Worm (Caenorhabditis elegans) whole organism, L2 larva: Measurements from ENCODE around the gene rpb-2.

Experiments
- C34F6.9 ChIP-seq: fragments of 150-350 bp; optimal IDR thresholded peaks from 2 replicates; lab custom pipeline; 2014; ENCODE audit warnings: missing biosample characterization, missing genetic modification characterization
- F13H6.1 ChIP-seq: sonication (generic microtip); optimal IDR thresholded peaks from 2 replicates; lab custom pipeline; 2016; ENCODE audit warnings: missing genetic modification characterization, missing compliant biosample characterization
- R02D3.7 ChIP-seq: fragments of 150-350 bp; optimal IDR thresholded peaks from 2 replicates; lab custom pipeline; 2014; ENCODE audit warnings: missing biosample characterization, missing genetic modification characterization
- Y55F3AM.14 ChIP-seq: fragments of 200-800 bp; sonication (Bioruptor generic); optimal IDR thresholded peaks from 2 replicates; lab custom pipeline; 2018; ENCODE audit warnings: mild to moderate bottlenecking, missing genetic modification characterization, missing compliant biosample characterization
- ZK546.5 ChIP-seq: sonication (generic microtip); optimal IDR thresholded peaks from 2 replicates; lab custom pipeline; 2017; ENCODE audit warnings: missing biosample characterization, missing genetic modification characterization
- alr-1 ChIP-seq: fragments of 150-350 bp; optimal IDR thresholded peaks from 2 replicates; lab custom pipeline; 2014; ENCODE audit warnings: missing biosample characterization, missing genetic modification characterization
- aly-2 ChIP-seq: fragments of 150-350 bp; optimal IDR thresholded peaks from 2 replicates; lab custom pipeline; 2014; ENCODE audit warnings: missing biosample characterization, missing genetic modification characterization
- ceh-16 ChIP-seq: fragments of 150-350 bp; optimal IDR thresholded peaks from 2 replicates; lab custom pipeline; 2014; ENCODE audit warnings: missing biosample characterization, missing genetic modification characterization
- crh-2 ChIP-seq: sonication (generic microtip); optimal IDR thresholded peaks from 2 replicates; lab custom pipeline; 2017; ENCODE audit warnings: missing biosample characterization, missing genetic modification characterization
- dmd-4 ChIP-seq: sonication (generic microtip); optimal IDR thresholded peaks from 2 replicates; lab custom pipeline; 2017; ENCODE audit warnings: missing biosample characterization, missing genetic modification characterization
- egl-27 ChIP-seq: sonication (generic microtip); optimal IDR thresholded peaks from 3 replicates; lab custom pipeline; 2017; ENCODE audit warnings: missing biosample characterization, missing genetic modification reagents, missing genetic modification characterization
- elt-1 ChIP-seq: fragments of 150-350 bp; optimal IDR thresholded peaks from 2 replicates; lab custom pipeline; 2014; ENCODE audit warnings: missing biosample characterization, missing genetic modification characterization
- elt-3 ChIP-seq: sonication (generic microtip); optimal IDR thresholded peaks from 2 replicates; lab custom pipeline; 2017; ENCODE audit warnings: missing biosample characterization, missing genetic modification characterization
- fos-1 ChIP-seq: fragments of 150-350 bp; optimal IDR thresholded peaks from 2 replicates; lab custom pipeline; 2014; ENCODE audit warnings: missing biosample characterization, missing genetic modification characterization
- gmeb-1 ChIP-seq: fragments of 150-350 bp; optimal IDR thresholded peaks from 2 replicates; lab custom pipeline; 2014; ENCODE audit warnings: missing biosample characterization, missing genetic modification characterization
- lin-11 ChIP-seq: fragments of 150-350 bp; sonication (generic microtip); optimal IDR thresholded peaks from 2 replicates; lab custom pipeline; 2014; ENCODE audit warnings: missing biosample characterization, missing genetic modification characterization, inconsistent platforms, mixed read lengths
- lin-13 ChIP-seq: fragments of 150-350 bp; optimal IDR thresholded peaks from 2 replicates; lab custom pipeline; 2014; ENCODE audit warnings: missing biosample characterization, missing genetic modification reagents, missing genetic modification characterization
- lin-39 ChIP-seq: fragments of 150-350 bp; optimal IDR thresholded peaks from 2 replicates; lab custom pipeline; 2014; ENCODE audit warnings: missing biosample characterization, missing genetic modification reagents, missing genetic modification characterization
- mab-5 ChIP-seq: fragments of 150-350 bp; optimal IDR thresholded peaks from 2 replicates; lab custom pipeline; 2014; ENCODE audit warnings: missing biosample characterization, missing genetic modification characterization
- mbf-1 ChIP-seq: sonication (generic microtip); optimal IDR thresholded peaks from 2 replicates; lab custom pipeline; 2017; ENCODE audit warnings: missing biosample characterization, missing genetic modification characterization
- mdl-1 ChIP-seq, 2 experiments: fragments of 150-350 bp in 1 of 2; sonication (generic microtip) in 1 of 2; optimal IDR thresholded peaks; 2 replicates each; lab custom pipeline; 2017; ENCODE audit warnings: missing biosample characterization in 2 of 2, missing genetic modification characterization in 2 of 2
- nhr-11 ChIP-seq: fragments of 150-350 bp; optimal IDR thresholded peaks from 2 replicates; lab custom pipeline; 2014; ENCODE audit warnings: missing biosample characterization, missing genetic modification characterization
- nhr-12 ChIP-seq: fragments of 150-350 bp; optimal IDR thresholded peaks from 2 replicates; lab custom pipeline; 2014; ENCODE audit warnings: missing biosample characterization, missing genetic modification characterization
- nhr-129 ChIP-seq: fragments of 150-350 bp; optimal IDR thresholded peaks from 2 replicates; lab custom pipeline; 2014; ENCODE audit warnings: missing biosample characterization, missing genetic modification characterization
- nhr-23 ChIP-seq: fragments of 150-350 bp; optimal IDR thresholded peaks from 2 replicates; lab custom pipeline; 2014; ENCODE audit warnings: missing biosample characterization, missing genetic modification reagents, missing genetic modification characterization
- nhr-237 ChIP-seq: fragments of 150-350 bp; optimal IDR thresholded peaks from 2 replicates; lab custom pipeline; 2014; ENCODE audit warnings: missing biosample characterization, missing genetic modification characterization
- nhr-25 ChIP-seq: fragments of 150-350 bp; sonication (generic microtip); optimal IDR thresholded peaks from 3 replicates; lab custom pipeline; 2014; ENCODE audit warnings: missing biosample characterization, missing genetic modification characterization
- nhr-6 ChIP-seq: fragments of 150-350 bp; optimal IDR thresholded peaks from 2 replicates; lab custom pipeline; 2014; ENCODE audit warnings: missing biosample characterization, missing genetic modification characterization
- nhr-77 ChIP-seq: fragments of 150-350 bp; optimal IDR thresholded peaks from 2 replicates; lab custom pipeline; 2014; ENCODE audit warnings: missing biosample characterization, missing genetic modification characterization
- peb-1 ChIP-seq: fragments of 150-350 bp; optimal IDR thresholded peaks from 2 replicates; lab custom pipeline; 2014; ENCODE audit warnings: missing biosample characterization, missing genetic modification characterization
- sem-4 ChIP-seq: fragments of 150-350 bp; optimal IDR thresholded peaks from 2 replicates; lab custom pipeline; 2014; ENCODE audit warnings: missing biosample characterization, missing genetic modification reagents, missing genetic modification characterization
- skn-1 ChIP-seq: sonication (generic microtip); optimal IDR thresholded peaks from 2 replicates; lab custom pipeline; 2017; ENCODE audit warnings: missing biosample characterization, missing genetic modification characterization
- sma-3 ChIP-seq: sonication (generic microtip); optimal IDR thresholded peaks from 2 replicates; lab custom pipeline; 2016; ENCODE audit warnings: missing genetic modification reagents, missing genetic modification characterization, missing compliant biosample characterization
- sma-9 ChIP-seq, 2 experiments: fragments of 150-350 bp in 1 of 2; sonication (generic microtip) in 1 of 2; optimal IDR thresholded peaks; 2 replicates each; lab custom pipeline; 2014 to 2016; ENCODE audit warnings: missing genetic modification characterization in 2 of 2, mild to moderate bottlenecking in 1 of 2, missing biosample characterization in 1 of 2, missing compliant biosample characterization in 1 of 2, missing genetic modification reagents in 1 of 2, moderate library complexity in 1 of 2
- unc-39 ChIP-seq: fragments of 150-350 bp; optimal IDR thresholded peaks from 2 replicates; lab custom pipeline; 2014; ENCODE audit warnings: missing biosample characterization, missing genetic modification characterization
- unc-55 ChIP-seq: fragments of 150-350 bp; sonication (generic microtip); optimal IDR thresholded peaks from 3 replicates; lab custom pipeline; 2014; ENCODE audit warnings: missing biosample characterization, missing genetic modification reagents, missing genetic modification characterization
- unc-62 ChIP-seq: fragments of 150-350 bp; optimal IDR thresholded peaks from 2 replicates; lab custom pipeline; 2014; ENCODE audit warnings: missing biosample characterization, missing genetic modification reagents, missing genetic modification characterization
- zag-1 ChIP-seq: fragments of 150-350 bp; optimal IDR thresholded peaks from 2 replicates; lab custom pipeline; 2014; ENCODE audit warnings: missing biosample characterization, missing genetic modification characterization
- ztf-4 ChIP-seq: fragments of 150-350 bp; optimal IDR thresholded peaks from 2 replicates; lab custom pipeline; 2014; ENCODE audit warnings: missing biosample characterization, missing genetic modification characterization

Gene rpb-2

ce11 chrIII:4939267-4939666 lies at the start of gene rpb-2:
TSS of gene rpb-2 (plus strand) at chrIII:4939567.
- TF ChIP-seq alr-1 (tag; lab: Kevin White, UChicago) (no peak), gmeb-1 (tag; lab: Kevin White, UChicago) (no peak)

DNA sequence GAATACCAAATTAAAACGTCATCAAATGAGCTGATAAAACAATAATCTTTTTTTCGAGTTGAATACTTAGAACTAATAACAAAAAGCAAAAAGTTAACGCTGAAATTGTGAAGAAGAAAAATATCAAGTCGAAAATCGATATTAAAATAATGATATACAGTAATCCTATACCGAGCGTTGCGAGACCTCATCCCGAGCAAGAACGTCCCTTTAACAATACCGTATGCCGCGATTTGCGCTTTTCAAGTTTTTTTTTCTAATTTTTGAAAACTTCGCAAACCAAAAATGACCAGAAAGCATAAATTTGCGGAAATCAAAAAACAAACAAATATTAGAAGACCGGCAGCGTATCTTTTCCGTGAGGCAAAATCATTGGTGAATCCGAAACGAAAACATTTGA lies 48.4 kb upstream of the rpb-2 start, which contains the start of gene F26F4.5:
Gene F26F4.5, minus strand, starts transcription at position 256 of the 400 bp plus-strand sequence.
- no peak for TF ChIP-seq skn-1 (tag; lab: Kevin White, UChicago)
- TF ChIP-seq, all 48 proteins: peak for 0

DNA sequence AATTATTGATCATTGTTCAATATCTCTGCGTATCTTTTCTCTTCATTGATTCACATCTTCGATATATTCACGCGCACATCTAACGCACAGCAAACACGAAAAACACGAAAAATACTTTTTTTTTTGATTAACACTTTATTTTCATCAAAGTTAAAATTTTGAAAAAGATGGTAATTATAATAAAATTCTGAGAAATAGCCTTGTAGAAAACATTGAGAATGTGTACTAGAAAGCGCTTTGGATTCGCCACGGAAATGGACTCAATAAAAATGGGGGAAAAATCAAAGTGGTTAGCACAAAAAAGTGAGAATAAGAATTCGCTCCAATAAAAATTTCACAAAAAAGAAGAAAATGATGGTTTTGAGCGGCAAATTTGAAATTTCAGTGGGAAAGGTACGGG lies 45.8 kb upstream of the rpb-2 start, which contains the start of gene F26F4.6:
Gene F26F4.6, minus strand, starts transcription at position 101 of the 400 bp plus-strand sequence.
- TF ChIP-seq unc-62 (GFP tag; lab: Kevin White, UChicago) = no peak
- TF ChIP-seq egl-27 (tag; lab: Kevin White, UChicago) = no peak
- no peak for TF ChIP-seq dmd-4 (tag; lab: Kevin White, UChicago)
- TF ChIP-seq sma-3 (GFP tag; lab: Kevin White, UChicago) = no peak
- no peak for TF ChIP-seq lin-11 (tag; lab: Kevin White, UChicago)
- TF ChIP-seq R02D3.7 (tag; lab: Kevin White, UChicago) = no peak
- TF ChIP-seq elt-1 (tag; lab: Kevin White, UChicago) = no peak
- no peak for TF ChIP-seq elt-3 (tag; lab: Kevin White, UChicago)
- TF ChIP-seq nhr-129 (tag; lab: Kevin White, UChicago) = no peak
- TF ChIP-seq nhr-11 (tag; lab: Kevin White, UChicago) = no peak

- TF ChIP-seq mab-5 (tag; lab: Kevin White, UChicago) (no peak), C34F6.9 (no peak)
Observed at ce11 chrIII:4895313-4895712, 44.1 kb upstream of the rpb-2 start.

DNA sequence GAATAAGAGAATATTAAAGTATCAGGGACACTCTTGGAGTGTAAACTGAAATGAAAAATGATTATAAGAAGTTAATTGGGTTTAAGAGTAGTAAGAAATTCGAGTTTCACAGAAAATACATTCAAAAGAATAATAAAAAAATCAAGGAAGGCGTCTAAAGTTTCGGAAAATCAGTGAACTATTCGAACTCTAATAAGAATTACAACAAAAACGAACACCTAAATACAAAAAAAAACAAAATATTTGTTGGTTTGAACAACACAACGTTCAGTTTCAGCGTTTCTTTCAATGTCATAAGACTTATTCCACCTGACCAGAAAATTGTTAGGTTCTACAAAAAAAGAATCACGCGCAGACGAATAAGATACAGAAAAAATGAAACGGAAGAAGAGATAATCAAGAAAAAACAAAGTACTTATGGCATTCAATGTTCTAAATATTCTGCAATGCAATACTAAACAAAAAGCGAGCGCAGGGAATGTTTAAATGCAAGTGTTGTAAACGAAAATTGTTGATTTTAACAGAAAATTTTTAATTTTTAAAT lies 40.3 kb upstream of the rpb-2 start, which contains the start of gene nhl-2:
Gene nhl-2, minus strand, starts transcription at position 51 of the 544 bp plus-strand sequence.
- TF ChIP-seq sem-4 (tag; lab: Kevin White, UChicago) = no peak
- TF ChIP-seq unc-39 (tag; lab: Kevin White, UChicago) = no peak
- TF ChIP-seq mab-5 (tag; lab: Kevin White, UChicago) = no peak
- TF ChIP-seq F13H6.1 (tag; lab: Kevin White, UChicago) = no peak
- no peak for TF ChIP-seq fos-1
- TF ChIP-seq ZK546.5 (tag; lab: Kevin White, UChicago) = no peak
- TF ChIP-seq ceh-16 (tag; lab: Kevin White, UChicago) = no peak
- TF ChIP-seq nhr-11 (tag; lab: Kevin White, UChicago) = no peak
- TF ChIP-seq egl-27 (tag; lab: Kevin White, UChicago) = no peak
- no peak for TF ChIP-seq dmd-4 (tag; lab: Kevin White, UChicago)
- no peak for TF ChIP-seq nhr-77 (tag; lab: Kevin White, UChicago)
- TF ChIP-seq skn-1 (tag; lab: Kevin White, UChicago) = no peak
- no peak for TF ChIP-seq lin-39 (tag; lab: Kevin White, UChicago)
- no peak for TF ChIP-seq unc-62 (GFP tag; lab: Kevin White, UChicago)
- no peak for TF ChIP-seq gmeb-1 (tag; lab: Kevin White, UChicago)
- TF ChIP-seq nhr-12 (tag; lab: Kevin White, UChicago) = no peak
- TF ChIP-seq elt-3 (tag; lab: Kevin White, UChicago) = no peak
- TF ChIP-seq aly-2 = no peak
- TF ChIP-seq alr-1 (tag; lab: Kevin White, UChicago) = no peak
- TF ChIP-seq mbf-1 = no peak

- peak; percentile 99 for TF ChIP-seq sem-4 (tag; lab: Kevin White, UChicago)
- peak; percentile 87 for TF ChIP-seq nhr-237
- no peak for TF ChIP-seq nhr-23
- no peak for TF ChIP-seq mbf-1
- peak; percentile 99 for TF ChIP-seq unc-55
- peak; percentile 98 for TF ChIP-seq zag-1 (tag; lab: Kevin White, UChicago)
- peak; percentile 99 for TF ChIP-seq ztf-4
- TF ChIP-seq lin-39 (tag; lab: Kevin White, UChicago) = peak; percentile 77
- TF ChIP-seq lin-11 (tag; lab: Kevin White, UChicago) = peak; percentile 99
- TF ChIP-seq nhr-25 (tag; lab: Kevin White, UChicago) = peak; percentile 99
- peak; percentile 99 for TF ChIP-seq ceh-16 (tag; lab: Kevin White, UChicago)
- peak; percentile 98 for TF ChIP-seq lin-13
- TF ChIP-seq nhr-6 (tag; lab: Kevin White, UChicago) = peak; percentile 97
- TF ChIP-seq elt-1 (tag; lab: Kevin White, UChicago) = peak; percentile 19
- peak; percentile 94 to 99 for TF ChIP-seq mdl-1 (tag; optimal IDR thresholded peaks at IDR 0.05; lab: Kevin White, UChicago)
- peak; percentile 93 for TF ChIP-seq gmeb-1 (tag; lab: Kevin White, UChicago)
- TF ChIP-seq skn-1 (tag; lab: Kevin White, UChicago) = peak; percentile 41
- TF ChIP-seq unc-39 (tag; lab: Kevin White, UChicago) = no peak
- peak; percentile 99 for TF ChIP-seq Y55F3AM.14 (GFP tag; lab: Kevin White, UChicago)
- TF ChIP-seq nhr-77 (tag; lab: Kevin White, UChicago) = peak; percentile 89
- peak; percentile 99 for TF ChIP-seq C34F6.9
- TF ChIP-seq peb-1 = peak; percentile 41
- peak; percentile 99 for TF ChIP-seq crh-2 (tag; lab: Kevin White, UChicago)
- TF ChIP-seq elt-3 (tag; lab: Kevin White, UChicago) = no peak
- TF ChIP-seq mab-5 (tag; lab: Kevin White, UChicago) = peak; percentile 96
- TF ChIP-seq ZK546.5 (tag; lab: Kevin White, UChicago) = peak; percentile 88
- peak; percentile 98 for TF ChIP-seq egl-27 (tag; lab: Kevin White, UChicago)
- peak; percentile 99 for TF ChIP-seq sma-9 (GFP tag; optimal IDR thresholded peaks at IDR 0.05; lab: Kevin White, UChicago)
- TF ChIP-seq sma-9 (tag; optimal IDR thresholded peaks at IDR 0.05; lab: Kevin White, UChicago) = no peak
Observed at ce11 chrIII:4899728-4900127, 39.6 kb upstream of the rpb-2 start.
